Worm (Caenorhabditis elegans) whole organism, L2 larva: ENCODE measurements around the gene mdf-1.
A peak's percentile ranks its signal among the peaks of the same experiment; 100 is the strongest.

Source experiments
- C34F6.9 ChIP-seq: fragments of 150-350 bp; optimal IDR thresholded peaks from 2 replicates; lab custom pipeline; 2014; ENCODE audit warnings: missing biosample characterization, missing genetic modification characterization
- F13H6.1 ChIP-seq: sonication (generic microtip); optimal IDR thresholded peaks from 2 replicates; lab custom pipeline; 2016; ENCODE audit warnings: missing genetic modification characterization, missing compliant biosample characterization
- Y55F3AM.14 ChIP-seq: fragments of 200-800 bp; sonication (Bioruptor generic); optimal IDR thresholded peaks from 2 replicates; lab custom pipeline; 2018; ENCODE audit warnings: mild to moderate bottlenecking, missing genetic modification characterization, missing compliant biosample characterization
- ZK546.5 ChIP-seq: sonication (generic microtip); optimal IDR thresholded peaks from 2 replicates; lab custom pipeline; 2017; ENCODE audit warnings: missing biosample characterization, missing genetic modification characterization
- aly-2 ChIP-seq: fragments of 150-350 bp; optimal IDR thresholded peaks from 2 replicates; lab custom pipeline; 2014; ENCODE audit warnings: missing biosample characterization, missing genetic modification characterization
- ama-1 ChIP-seq: fragments of 150-350 bp; optimal IDR thresholded peaks from 2 replicates; lab custom pipeline; 2018; ENCODE audit warnings: inconsistent platforms
- blmp-1 ChIP-seq: sonication (generic microtip); optimal IDR thresholded peaks from 2 replicates; lab custom pipeline; 2017; ENCODE audit warnings: missing genetic modification characterization, mild to moderate bottlenecking, missing compliant biosample characterization, antibody characterized with exemption, moderate library complexity; ENCODE audit not compliant: insufficient read depth
- ceh-16 ChIP-seq: fragments of 150-350 bp; optimal IDR thresholded peaks from 2 replicates; lab custom pipeline; 2014; ENCODE audit warnings: missing biosample characterization, missing genetic modification characterization
- ceh-82 ChIP-seq: fragments of 150-350 bp; optimal IDR thresholded peaks from 2 replicates; lab custom pipeline; 2014; ENCODE audit warnings: missing biosample characterization, missing genetic modification characterization
- crh-2 ChIP-seq: sonication (generic microtip); optimal IDR thresholded peaks from 2 replicates; lab custom pipeline; 2017; ENCODE audit warnings: missing biosample characterization, missing genetic modification characterization
- dmd-4 ChIP-seq: sonication (generic microtip); optimal IDR thresholded peaks from 2 replicates; lab custom pipeline; 2017; ENCODE audit warnings: missing biosample characterization, missing genetic modification characterization
- elt-3 ChIP-seq: sonication (generic microtip); optimal IDR thresholded peaks from 2 replicates; lab custom pipeline; 2017; ENCODE audit warnings: missing biosample characterization, missing genetic modification characterization
- fos-1 ChIP-seq: fragments of 150-350 bp; optimal IDR thresholded peaks from 2 replicates; lab custom pipeline; 2014; ENCODE audit warnings: missing biosample characterization, missing genetic modification characterization
- gmeb-1 ChIP-seq: fragments of 150-350 bp; optimal IDR thresholded peaks from 2 replicates; lab custom pipeline; 2014; ENCODE audit warnings: missing biosample characterization, missing genetic modification characterization
- lin-11 ChIP-seq: fragments of 150-350 bp; sonication (generic microtip); optimal IDR thresholded peaks from 2 replicates; lab custom pipeline; 2014; ENCODE audit warnings: missing biosample characterization, missing genetic modification characterization, inconsistent platforms, mixed read lengths
- lin-13 ChIP-seq: fragments of 150-350 bp; optimal IDR thresholded peaks from 2 replicates; lab custom pipeline; 2014; ENCODE audit warnings: missing biosample characterization, missing genetic modification reagents, missing genetic modification characterization
- lsy-2 ChIP-seq, 2 experiments: fragments of 150-350 bp in 1 of 2; sonication (generic microtip) in 1 of 2; optimal IDR thresholded peaks; 2 replicates each; lab custom pipeline; 2014 to 2017; ENCODE audit warnings: missing biosample characterization in 2 of 2, missing genetic modification characterization in 2 of 2
- mab-5 ChIP-seq: fragments of 150-350 bp; optimal IDR thresholded peaks from 2 replicates; lab custom pipeline; 2014; ENCODE audit warnings: missing biosample characterization, missing genetic modification characterization
- mbf-1 ChIP-seq: sonication (generic microtip); optimal IDR thresholded peaks from 2 replicates; lab custom pipeline; 2017; ENCODE audit warnings: missing biosample characterization, missing genetic modification characterization
- mdl-1 ChIP-seq, 2 experiments: fragments of 150-350 bp in 1 of 2; sonication (generic microtip) in 1 of 2; optimal IDR thresholded peaks; 2 replicates each; lab custom pipeline; 2017; ENCODE audit warnings: missing biosample characterization in 2 of 2, missing genetic modification characterization in 2 of 2
- nhr-10 ChIP-seq: sonication (generic microtip); optimal IDR thresholded peaks from 2 replicates; lab custom pipeline; 2017; ENCODE audit warnings: missing biosample characterization, missing genetic modification characterization
- nhr-11 ChIP-seq: fragments of 150-350 bp; optimal IDR thresholded peaks from 2 replicates; lab custom pipeline; 2014; ENCODE audit warnings: missing biosample characterization, missing genetic modification characterization
- nhr-12 ChIP-seq: fragments of 150-350 bp; optimal IDR thresholded peaks from 2 replicates; lab custom pipeline; 2014; ENCODE audit warnings: missing biosample characterization, missing genetic modification characterization
- nhr-129 ChIP-seq: fragments of 150-350 bp; optimal IDR thresholded peaks from 2 replicates; lab custom pipeline; 2014; ENCODE audit warnings: missing biosample characterization, missing genetic modification characterization
- nhr-21 ChIP-seq: fragments of 150-350 bp; optimal IDR thresholded peaks from 2 replicates; lab custom pipeline; 2014; ENCODE audit warnings: missing biosample characterization, missing genetic modification characterization
- nhr-23 ChIP-seq: fragments of 150-350 bp; optimal IDR thresholded peaks from 2 replicates; lab custom pipeline; 2014; ENCODE audit warnings: missing biosample characterization, missing genetic modification reagents, missing genetic modification characterization
- nhr-237 ChIP-seq: fragments of 150-350 bp; optimal IDR thresholded peaks from 2 replicates; lab custom pipeline; 2014; ENCODE audit warnings: missing biosample characterization, missing genetic modification characterization
- nhr-25 ChIP-seq: fragments of 150-350 bp; sonication (generic microtip); optimal IDR thresholded peaks from 3 replicates; lab custom pipeline; 2014; ENCODE audit warnings: missing biosample characterization, missing genetic modification characterization
- nhr-6 ChIP-seq: fragments of 150-350 bp; optimal IDR thresholded peaks from 2 replicates; lab custom pipeline; 2014; ENCODE audit warnings: missing biosample characterization, missing genetic modification characterization
- nhr-77 ChIP-seq: fragments of 150-350 bp; optimal IDR thresholded peaks from 2 replicates; lab custom pipeline; 2014; ENCODE audit warnings: missing biosample characterization, missing genetic modification characterization
- peb-1 ChIP-seq: fragments of 150-350 bp; optimal IDR thresholded peaks from 2 replicates; lab custom pipeline; 2014; ENCODE audit warnings: missing biosample characterization, missing genetic modification characterization
- sem-4 ChIP-seq: fragments of 150-350 bp; optimal IDR thresholded peaks from 2 replicates; lab custom pipeline; 2014; ENCODE audit warnings: missing biosample characterization, missing genetic modification reagents, missing genetic modification characterization
- sma-3 ChIP-seq: sonication (generic microtip); optimal IDR thresholded peaks from 2 replicates; lab custom pipeline; 2016; ENCODE audit warnings: missing genetic modification reagents, missing genetic modification characterization, missing compliant biosample characterization
- sma-9 ChIP-seq, 2 experiments: fragments of 150-350 bp in 1 of 2; sonication (generic microtip) in 1 of 2; optimal IDR thresholded peaks; 2 replicates each; lab custom pipeline; 2014 to 2016; ENCODE audit warnings: missing genetic modification characterization in 2 of 2, mild to moderate bottlenecking in 1 of 2, missing biosample characterization in 1 of 2, missing compliant biosample characterization in 1 of 2, missing genetic modification reagents in 1 of 2, moderate library complexity in 1 of 2
- snpc-4 ChIP-seq: fragments of 150-350 bp; optimal IDR thresholded peaks from 2 replicates; lab custom pipeline; 2014; ENCODE audit warnings: missing biosample characterization, missing genetic modification characterization
- unc-39 ChIP-seq: fragments of 150-350 bp; optimal IDR thresholded peaks from 2 replicates; lab custom pipeline; 2014; ENCODE audit warnings: missing biosample characterization, missing genetic modification characterization
- zag-1 ChIP-seq: fragments of 150-350 bp; optimal IDR thresholded peaks from 2 replicates; lab custom pipeline; 2014; ENCODE audit warnings: missing biosample characterization, missing genetic modification characterization
- ztf-1 ChIP-seq: fragments of 200-800 bp; sonication (Bioruptor generic); conservative IDR thresholded peaks from 2 replicates; pipeline ENCODE4 v1.3.6; 2022; ENCODE audit warnings: missing genetic modification characterization, missing compliant biosample characterization
- ztf-11 ChIP-seq: sonication (generic microtip); optimal IDR thresholded peaks from 2 replicates; lab custom pipeline; 2017; ENCODE audit warnings: missing biosample characterization, missing genetic modification characterization

The mdf-1 gene

DNA sequence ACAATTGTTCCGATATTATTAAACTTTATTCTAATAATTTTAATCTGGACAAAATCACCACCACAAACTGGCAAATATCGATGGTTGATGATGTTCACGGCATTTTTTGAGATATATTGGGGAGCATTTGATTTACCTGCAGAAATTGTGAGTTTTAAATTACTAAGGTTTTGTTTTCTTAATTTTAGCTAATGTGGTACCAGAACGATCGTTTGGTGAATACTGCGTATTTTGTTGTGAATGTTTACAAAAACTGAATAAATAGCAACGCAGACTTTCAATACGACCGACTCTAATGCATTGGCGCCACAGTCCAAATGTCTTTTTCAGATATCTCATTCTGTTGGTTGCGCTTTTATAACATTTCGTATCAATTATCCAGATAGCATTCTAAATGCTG lies 22.3 kb downstream of the mdf-1 start:
- TF ChIP-seq Y55F3AM.14 (no peak), ama-1 (lab: Kevin White, UChicago) (no peak), sma-9 (GFP tag; optimal IDR thresholded peaks at IDR 0.05; lab: Kevin White, UChicago) (no peak), sma-9 (tag; optimal IDR thresholded peaks at IDR 0.05; lab: Kevin White, UChicago) (no peak), snpc-4 (tag; lab: Kevin White, UChicago) (no peak), dmd-4 (tag; lab: Kevin White, UChicago) (no peak), aly-2 (tag; lab: Kevin White, UChicago) (no peak), nhr-23 (no peak), ztf-11 (tag; lab: Kevin White, UChicago) (no peak), sem-4 (no peak), lin-11 (tag; lab: Kevin White, UChicago) (no peak), peb-1 (tag; lab: Kevin White, UChicago) (no peak), nhr-21 (tag; lab: Kevin White, UChicago) (no peak), nhr-6 (tag; lab: Kevin White, UChicago) (no peak), gmeb-1 (tag; lab: Kevin White, UChicago) (no peak)

DNA sequence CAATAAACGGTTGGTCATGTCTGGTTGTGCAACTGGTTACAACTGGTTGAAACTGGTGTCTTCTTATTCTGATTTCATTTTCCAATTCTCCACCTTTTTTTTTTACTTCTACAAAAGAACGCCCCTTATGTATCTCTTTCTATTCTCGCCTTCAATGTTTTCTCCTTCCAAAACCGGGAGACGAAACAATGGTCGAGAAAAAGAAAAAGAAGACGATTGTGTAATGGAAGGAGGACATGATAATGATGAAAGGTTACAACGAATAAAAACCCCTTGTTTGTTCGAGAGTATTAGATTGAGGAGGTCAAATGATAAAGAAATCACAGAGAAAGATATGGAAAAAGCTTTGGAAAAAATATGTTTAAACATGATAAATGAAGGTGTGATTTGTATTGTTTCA lies 25.2 kb downstream of the mdf-1 start, which contains the start of gene C50F4.8:
Gene C50F4.8 (minus strand): TSS at position 28 of the 400 bp plus-strand sequence.
- TF ChIP-seq lsy-2 (tag; optimal IDR thresholded peaks at IDR 0.05; lab: Kevin White, UChicago) (no peak), F13H6.1 (tag; lab: Kevin White, UChicago) (no peak), unc-39 (tag; lab: Kevin White, UChicago) (no peak)

DNA sequence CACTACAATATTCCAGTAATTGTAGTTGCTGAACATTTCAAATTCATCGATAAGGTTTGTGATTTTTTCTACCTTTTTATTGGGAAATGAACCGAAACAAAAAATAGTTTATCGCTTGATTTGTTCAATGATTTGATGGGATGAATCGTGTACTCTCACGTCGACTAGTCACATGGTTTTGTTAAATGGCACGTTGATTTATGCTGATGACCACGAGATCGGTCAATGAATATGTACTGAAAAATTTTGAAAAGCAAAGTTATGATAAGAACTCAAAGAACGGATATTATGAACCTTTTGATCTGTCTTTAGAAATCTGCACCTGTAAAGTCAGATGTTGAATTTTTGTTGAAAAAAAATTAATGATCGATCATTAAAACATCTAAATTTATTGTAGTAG lies 27.7 kb downstream of the mdf-1 start:
- TF ChIP-seq lin-13 (GFP tag; lab: Kevin White, UChicago) (no peak), ZK546.5 (tag; lab: Kevin White, UChicago) (no peak), nhr-25 (tag; lab: Kevin White, UChicago) (peak; percentile 71), peb-1 (tag; lab: Kevin White, UChicago) (no peak), sem-4 (no peak), lsy-2 (tag; optimal IDR thresholded peaks at IDR 0.05; lab: Kevin White, UChicago) (peak in 1 of 2 experiments; percentile 31), nhr-10 (tag; lab: Kevin White, UChicago) (no peak), nhr-129 (tag; lab: Kevin White, UChicago) (peak; percentile 63), mdl-1 (tag; optimal IDR thresholded peaks at IDR 0.05; lab: Kevin White, UChicago) (peak in 1 of 2 experiments; percentile 40), mab-5 (tag; lab: Kevin White, UChicago) (no peak), ceh-82 (tag; lab: Kevin White, UChicago) (no peak), ztf-1 (no peak), dmd-4 (tag; lab: Kevin White, UChicago) (no peak), ceh-16 (no peak), crh-2 (peak; percentile 78), gmeb-1 (tag; lab: Kevin White, UChicago) (peak; percentile 55), nhr-21 (tag; lab: Kevin White, UChicago) (peak; percentile 97), blmp-1 (peak; percentile 74), sma-9 (GFP tag; optimal IDR thresholded peaks at IDR 0.05; lab: Kevin White, UChicago) (peak; percentile 96), sma-9 (tag; optimal IDR thresholded peaks at IDR 0.05; lab: Kevin White, UChicago) (no peak), nhr-6 (tag; lab: Kevin White, UChicago) (peak; percentile 62), nhr-77 (no peak), sma-3 (peak; percentile 69)

DNA sequence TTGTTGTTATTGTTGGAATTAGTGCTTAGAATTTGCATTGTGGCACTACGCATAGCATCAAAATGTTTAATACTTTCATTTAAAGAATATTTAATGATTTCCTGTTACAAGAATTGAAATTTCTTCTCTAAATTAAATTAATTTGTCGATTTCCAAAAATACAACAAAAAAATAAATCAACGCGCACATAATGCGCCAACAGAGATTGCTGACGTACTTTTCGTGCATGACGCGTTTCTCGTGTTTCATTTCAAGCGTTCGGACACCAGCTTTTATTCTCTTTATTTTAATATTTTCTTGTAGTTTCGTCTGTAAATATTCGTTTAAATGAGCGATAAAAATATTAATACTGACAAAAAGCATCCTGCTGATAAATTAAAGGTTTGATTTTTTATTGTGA lies 30.4 kb downstream of the mdf-1 start, which contains the start of gene eif-2Bdelta:
Gene eif-2Bdelta (plus strand): TSS at position 235 of the 400 bp plus-strand sequence.
- TF ChIP-seq nhr-12 (tag; lab: Kevin White, UChicago) (no peak), dmd-4 (tag; lab: Kevin White, UChicago) (no peak), ZK546.5 (tag; lab: Kevin White, UChicago) (no peak), ceh-82 (tag; lab: Kevin White, UChicago) (no peak), snpc-4 (tag; lab: Kevin White, UChicago) (peak; percentile 51), nhr-11 (no peak), fos-1 (tag; lab: Kevin White, UChicago) (no peak), F13H6.1 (tag; lab: Kevin White, UChicago) (peak; percentile 38), crh-2 (peak; percentile 10), nhr-237 (tag; lab: Kevin White, UChicago) (no peak), gmeb-1 (tag; lab: Kevin White, UChicago) (peak; percentile 73), sma-9 (GFP tag; optimal IDR thresholded peaks at IDR 0.05; lab: Kevin White, UChicago) (peak; percentile 74), sma-9 (tag; optimal IDR thresholded peaks at IDR 0.05; lab: Kevin White, UChicago) (no peak), C34F6.9 (tag; lab: Kevin White, UChicago) (peak; percentile 82), unc-39 (tag; lab: Kevin White, UChicago) (no peak), elt-3 (tag; lab: Kevin White, UChicago) (no peak), sem-4 (no peak), ztf-1 (no peak), nhr-23 (no peak), mab-5 (tag; lab: Kevin White, UChicago) (peak; percentile 58), mdl-1 (tag; optimal IDR thresholded peaks at IDR 0.05; lab: Kevin White, UChicago) (no peak), sma-3 (peak; percentile 46), nhr-21 (tag; lab: Kevin White, UChicago) (no peak), mbf-1 (tag; lab: Kevin White, UChicago) (no peak), lsy-2 (tag; optimal IDR thresholded peaks at IDR 0.05; lab: Kevin White, UChicago) (peak; percentile 68 to 80), peb-1 (tag; lab: Kevin White, UChicago) (no peak), ama-1 (lab: Kevin White, UChicago) (no peak), zag-1 (tag; lab: Kevin White, UChicago) (no peak), ztf-11 (tag; lab: Kevin White, UChicago) (no peak), nhr-25 (tag; lab: Kevin White, UChicago) (peak; percentile 39)
